Fruit fly (Drosophila melanogaster): ENCODE measurements around the gene mGluR.

DNA sequence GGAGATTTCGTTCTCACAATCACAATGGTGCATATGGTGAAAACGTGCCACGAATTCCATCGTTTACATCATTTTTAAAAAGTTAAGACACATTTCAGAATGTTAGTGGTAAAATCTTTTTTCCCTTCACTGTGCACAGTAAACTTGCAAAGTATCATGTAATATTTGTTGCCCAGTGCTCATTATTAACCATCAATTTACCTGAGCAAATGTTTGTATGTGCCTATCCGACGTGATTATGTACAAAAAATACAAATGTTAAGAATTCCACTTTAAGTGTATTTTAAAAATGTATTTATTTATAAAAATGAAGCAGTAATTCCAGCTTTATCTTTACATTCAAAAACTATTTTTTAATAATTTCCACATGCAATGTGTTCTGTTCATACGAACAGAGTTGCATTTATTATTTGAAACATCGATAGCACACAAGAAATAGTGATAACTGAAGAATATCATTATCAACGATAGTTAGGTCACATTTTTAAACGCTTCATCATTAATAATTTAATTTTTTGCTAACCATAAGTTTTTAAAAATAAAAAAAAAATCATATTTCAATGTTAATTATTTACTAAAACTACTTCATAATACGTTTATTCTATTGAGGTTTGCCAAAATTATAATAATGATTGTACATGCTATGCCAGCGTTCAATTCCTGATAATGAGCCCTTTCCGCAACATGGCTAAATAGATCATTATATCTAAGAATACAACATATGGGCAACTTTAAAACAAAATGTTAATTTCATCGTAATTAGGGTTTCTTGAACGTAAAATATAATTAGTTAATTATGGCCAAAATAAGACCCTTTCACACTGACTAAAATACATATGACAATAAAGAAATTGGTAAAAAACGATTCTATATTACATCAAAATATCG, 6.1 kb upstream of the mGluR start, which contains the start of gene eIF4G1:
- no peak for TF ChIP-seq CTCF (optimal IDR thresholded peaks at IDR 0.05)
- TF ChIP-seq CG8478 (optimal IDR thresholded peaks at IDR 0.05): no peak
